Fruit fly (Drosophila melanogaster) whole organism: ENCODE results near the gene Alp12.

ENCODE experiments used
- EcR ChIP-seq, 2 experiments: fragments of >200 bp; optimal IDR thresholded peaks; 2 replicates each; lab custom pipeline; 2017; ENCODE audit warnings: missing biosample characterization in 2 of 2, missing genetic modification characterization in 2 of 2, missing genetic modification reagents in 2 of 2
- pan ChIP-seq: fragments of >200 bp; optimal IDR thresholded peaks from 2 replicates; lab custom pipeline; 2017
- psq ChIP-seq: fragments of >200 bp; optimal IDR thresholded peaks from 2 replicates; lab custom pipeline; 2017

DNA sequence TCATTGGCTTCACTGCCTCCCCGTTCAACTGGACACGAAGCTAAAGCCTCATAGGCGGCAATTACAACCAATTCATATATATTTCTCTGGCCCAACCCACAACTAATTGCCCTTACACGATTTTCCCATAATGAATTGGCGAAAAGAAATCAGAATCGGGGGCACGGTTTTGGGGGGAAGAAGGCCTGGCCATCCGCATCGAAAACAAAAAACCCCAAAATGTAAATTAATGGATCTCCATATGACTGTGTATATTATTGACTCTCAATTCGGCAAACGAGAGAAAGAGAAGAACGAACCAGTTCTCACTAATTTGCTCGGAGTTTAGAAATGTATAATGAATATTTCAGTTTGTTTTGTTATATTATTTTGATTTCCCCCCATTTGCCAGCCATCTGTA is 34.9 kb upstream of the Alp12 start:
- TF ChIP-seq pan (lab: Kevin White, UChicago) (no peak), psq (no peak), EcR (GFP tag; optimal IDR thresholded peaks at IDR 0.05; lab: Kevin White, UChicago) (no peak)
